Fruit fly (Drosophila melanogaster) Kc167 (cell line): ENCODE results near the gene tyn.

ENCODE experiments used
- Myc ChIP-seq: fragments of >200 bp; optimal IDR thresholded peaks from 2 replicates; lab custom pipeline; 2017; ENCODE audit warnings: missing external identifiers
- Sin3A ChIP-seq: fragments of >200 bp; optimal IDR thresholded peaks from 2 replicates; lab custom pipeline; 2018; ENCODE audit warnings: missing external identifiers
- h ChIP-seq: fragments of >200 bp; optimal IDR thresholded peaks from 3 replicates; lab custom pipeline; 2018; ENCODE audit warnings: missing external identifiers
- insv ChIP-seq: fragments of >200 bp; optimal IDR thresholded peaks from 3 replicates; lab custom pipeline; 2018; ENCODE audit warnings: missing external identifiers
- psq ChIP-seq: fragments of >200 bp; optimal IDR thresholded peaks from 2 replicates; lab custom pipeline; 2017; ENCODE audit warnings: missing external identifiers
- ttk ChIP-seq: sonication (Bioruptor generic); optimal IDR thresholded peaks from 2 replicates; lab custom pipeline; 2017; ENCODE audit warnings: missing external identifiers

- TF ChIP-seq psq (lab: Kevin White, UChicago) (no peak), ttk (lab: Kevin White, UChicago) (no peak), Myc (lab: Kevin White, UChicago) (no peak), insv (lab: Kevin White, UChicago) (no peak), h (lab: Kevin White, UChicago) (no peak), Sin3A (lab: Kevin White, UChicago) (no peak)
Measured at dm6 chrX:140018-140417, at the start of gene tyn.
